Fruit fly (Drosophila melanogaster) whole organism: ENCODE measurements around the gene CG14731.

Source experiments
- CG8478 ChIP-seq: fragments of >200 bp; optimal IDR thresholded peaks from 2 replicates; lab custom pipeline; 2018; ENCODE audit warnings: inconsistent platforms
- Dll ChIP-seq: fragments of >200 bp; optimal IDR thresholded peaks from 2 replicates; lab custom pipeline; 2017
- EcR ChIP-seq, 2 experiments: fragments of >200 bp; optimal IDR thresholded peaks; 2 replicates each; lab custom pipeline; 2017; ENCODE audit warnings: missing biosample characterization in 2 of 2, missing genetic modification characterization in 2 of 2, missing genetic modification reagents in 2 of 2
- pan ChIP-seq: fragments of >200 bp; optimal IDR thresholded peaks from 2 replicates; lab custom pipeline; 2017
- psq ChIP-seq: fragments of >200 bp; optimal IDR thresholded peaks from 2 replicates; lab custom pipeline; 2017
- usp ChIP-seq: fragments of >200 bp; optimal IDR thresholded peaks from 2 replicates; lab custom pipeline; 2017; ENCODE audit warnings: missing biosample characterization, missing genetic modification characterization, mixed read lengths

- no peak for TF ChIP-seq EcR (GFP tag; optimal IDR thresholded peaks at IDR 0.05; lab: Kevin White, UChicago)
- TF ChIP-seq CG8478, result no peak
- TF ChIP-seq Dll (lab: Kevin White, UChicago), result no peak
- TF ChIP-seq psq (lab: Kevin White, UChicago), result no peak
- TF ChIP-seq usp, result no peak
- TF ChIP-seq pan, result no peak
Measured at dm6 chr3R:11949387-11950029, 18.4 kb downstream of the CG14731 start, which contains the start of gene CG31211.
